Worm (Caenorhabditis elegans): Measurements from ENCODE around the gene arrd-24.
"Not testable (repeated sequence)": the region's sequence is repeated elsewhere in the genome, so short reads cannot be mapped to it uniquely, and the experiment has no call there.

- not testable (repeated sequence) for TF ChIP-seq skn-1, pha-4, nhr-237, ceh-82, ceh-9, pqm-1, mdl-1, nhr-11 (tag; optimal IDR thresholded peaks at IDR 0.05)
- TF ChIP-seq elt-2 (tag; optimal IDR thresholded peaks at IDR 0.05) = peak; percentile 64
Observed at ce11 chrX:13980417-13980816, at the start of gene arrd-24.
